Fruit fly (Drosophila melanogaster) whole organism, prepupa: ENCODE results near the gene RpS19b.

ENCODE experiments used
- Blimp-1 ChIP-seq: fragments of 200-800 bp; sonication (Bioruptor generic); optimal IDR thresholded peaks from 3 replicates; lab custom pipeline; 2017; ENCODE audit warnings: missing biosample characterization, missing genetic modification characterization, mild to moderate bottlenecking, moderate library complexity, missing genetic modification reagents
- CG10631 ChIP-seq: fragments of 200-800 bp; sonication (Bioruptor generic); optimal IDR thresholded peaks from 2 replicates; lab custom pipeline; 2016; ENCODE audit warnings: missing biosample characterization, missing genetic modification characterization
- CG10669 ChIP-seq: fragments of 200-800 bp; sonication (Bioruptor generic); optimal IDR thresholded peaks from 3 replicates; lab custom pipeline; 2018; ENCODE audit warnings: missing biosample characterization, mild to moderate bottlenecking, missing genetic modification characterization, moderate library complexity
- CG11762 ChIP-seq: fragments of 200-800 bp; sonication (Bioruptor generic); optimal IDR thresholded peaks from 3 replicates; lab custom pipeline; 2016; ENCODE audit warnings: missing biosample characterization, missing genetic modification characterization; ENCODE audit not compliant: insufficient read depth
- CG11902 ChIP-seq: fragments of 200-800 bp; sonication (Bioruptor generic); optimal IDR thresholded peaks from 3 replicates; lab custom pipeline; 2016; ENCODE audit warnings: missing biosample characterization, missing genetic modification characterization
- CG15336 ChIP-seq: fragments of 200-800 bp; sonication (Bioruptor generic); IDR thresholded peaks from 2 replicates; pipeline ENCODE4 v1.3.6; 2022; ENCODE audit warnings: missing biosample characterization, missing genetic modification characterization
- CG1621 ChIP-seq: fragments of 200-800 bp; sonication (Bioruptor generic); optimal IDR thresholded peaks from 3 replicates; lab custom pipeline; 2018; ENCODE audit warnings: missing biosample characterization, mild to moderate bottlenecking, missing genetic modification characterization
- CG16779 ChIP-seq: fragments of 200-800 bp; sonication (Bioruptor generic); optimal IDR thresholded peaks from 3 replicates; lab custom pipeline; 2017; ENCODE audit warnings: missing biosample characterization, mild to moderate bottlenecking, missing genetic modification characterization
- CG3032 ChIP-seq: fragments of 200-800 bp; optimal IDR thresholded peaks from 2 replicates; lab custom pipeline; 2019; ENCODE audit warnings: missing biosample characterization, mild to moderate bottlenecking, missing genetic modification characterization, moderate library complexity
- CG32006 ChIP-seq: fragments of 200-800 bp; sonication (Bioruptor generic); optimal IDR thresholded peaks from 3 replicates; lab custom pipeline; 2017; ENCODE audit warnings: missing biosample characterization, mild to moderate bottlenecking, missing genetic modification characterization
- CG4318 ChIP-seq: fragments of 200-800 bp; sonication (Bioruptor generic); optimal IDR thresholded peaks from 3 replicates; lab custom pipeline; 2017; ENCODE audit warnings: missing biosample characterization, mild to moderate bottlenecking, missing genetic modification characterization
- CG6163 ChIP-seq: fragments of 200-800 bp; sonication (Bioruptor generic); IDR thresholded peaks from 3 replicates; pipeline ENCODE4 v1.3.6; 2022; ENCODE audit warnings: missing biosample characterization, missing genetic modification characterization
- CG6792 ChIP-seq: fragments of 200-800 bp; sonication (Bioruptor generic); optimal IDR thresholded peaks from 3 replicates; lab custom pipeline; 2016; ENCODE audit warnings: missing biosample characterization, missing genetic modification characterization
- CG6808 ChIP-seq: fragments of 200-800 bp; sonication (Bioruptor generic); optimal IDR thresholded peaks from 3 replicates; lab custom pipeline; 2017; ENCODE audit warnings: missing biosample characterization, missing genetic modification characterization, mild to moderate bottlenecking, moderate library complexity, missing genetic modification reagents
- CG6854 ChIP-seq: fragments of 200-800 bp; sonication (Bioruptor generic); optimal IDR thresholded peaks from 2 replicates; lab custom pipeline; 2017; ENCODE audit warnings: missing biosample characterization, mild to moderate bottlenecking, missing genetic modification characterization
- CG8119 ChIP-seq: fragments of 200-800 bp; sonication (Bioruptor generic); IDR thresholded peaks from 3 replicates; pipeline ENCODE4 v1.3.6; 2022; ENCODE audit warnings: missing biosample characterization, missing genetic modification characterization
- Eip75B ChIP-seq: fragments of 200-800 bp; sonication (Bioruptor generic); optimal IDR thresholded peaks from 3 replicates; lab custom pipeline; 2016; ENCODE audit warnings: missing biosample characterization, missing genetic modification characterization
- Eip78C ChIP-seq: fragments of 200-800 bp; sonication (Bioruptor generic); peaks from one replicate; lab custom pipeline; 2016; ENCODE audit warnings: missing biosample characterization, missing genetic modification characterization
- Eip93F ChIP-seq: fragments of 200-800 bp; sonication (Bioruptor generic); optimal IDR thresholded peaks from 2 replicates; lab custom pipeline; 2016; ENCODE audit warnings: missing biosample characterization, mild to moderate bottlenecking, missing genetic modification characterization
- Ets21C ChIP-seq: fragments of 200-800 bp; sonication (Bioruptor generic); optimal IDR thresholded peaks from 3 replicates; lab custom pipeline; 2016; ENCODE audit warnings: missing biosample characterization, missing genetic modification characterization
- Hr38 ChIP-seq: sonication (Bioruptor generic); optimal IDR thresholded peaks from 2 replicates; lab custom pipeline; 2016; ENCODE audit warnings: missing biosample characterization, missing genetic modification characterization
- Hr39 ChIP-seq: fragments of 200-800 bp; sonication (Bioruptor generic); optimal IDR thresholded peaks from 2 replicates; lab custom pipeline; 2016; ENCODE audit warnings: missing biosample characterization, missing genetic modification characterization
- OdsH ChIP-seq: fragments of 200-800 bp; sonication (Bioruptor generic); optimal IDR thresholded peaks from 3 replicates; lab custom pipeline; 2016; ENCODE audit warnings: missing biosample characterization, missing genetic modification characterization
- Sox102F ChIP-seq: fragments of 200-800 bp; sonication (Bioruptor generic); optimal IDR thresholded peaks from 2 replicates; lab custom pipeline; 2016; ENCODE audit warnings: missing biosample characterization, mild to moderate bottlenecking, missing genetic modification characterization
- Sox14 ChIP-seq: fragments of 200-800 bp; sonication (Bioruptor generic); optimal IDR thresholded peaks from 3 replicates; lab custom pipeline; 2016; ENCODE audit warnings: missing biosample characterization, missing genetic modification characterization
- Sox15 ChIP-seq: fragments of 200-800 bp; sonication (Bioruptor generic); optimal IDR thresholded peaks from 3 replicates; lab custom pipeline; 2016; ENCODE audit warnings: missing biosample characterization, missing genetic modification characterization
- achi ChIP-seq: fragments of 200-800 bp; sonication (Bioruptor generic); optimal IDR thresholded peaks from 3 replicates; lab custom pipeline; 2016; ENCODE audit warnings: missing biosample characterization, missing genetic modification characterization
- dac ChIP-seq: fragments of 200-800 bp; sonication (Bioruptor generic); optimal IDR thresholded peaks from 2 replicates; lab custom pipeline; 2017; ENCODE audit warnings: missing biosample characterization, mild to moderate bottlenecking, missing genetic modification characterization
- dsx ChIP-seq: fragments of 200-800 bp; optimal IDR thresholded peaks from 3 replicates; lab custom pipeline; 2019; ENCODE audit warnings: missing biosample characterization, mild to moderate bottlenecking, missing genetic modification characterization, moderate library complexity; ENCODE audit not compliant: poor library complexity, severe bottlenecking
- esn ChIP-seq: fragments of 200-800 bp; sonication (Bioruptor generic); optimal IDR thresholded peaks from 2 replicates; lab custom pipeline; 2016; ENCODE audit warnings: missing biosample characterization, mild to moderate bottlenecking, missing genetic modification characterization, moderate library complexity
- fd85E ChIP-seq: fragments of 200-800 bp; sonication (Bioruptor generic); optimal IDR thresholded peaks from 3 replicates; lab custom pipeline; 2016; ENCODE audit warnings: missing biosample characterization, missing genetic modification characterization
- fkh ChIP-seq: fragments of 200-800 bp; sonication (Bioruptor generic); optimal IDR thresholded peaks from 3 replicates; lab custom pipeline; 2017; ENCODE audit warnings: missing biosample characterization, mild to moderate bottlenecking, missing genetic modification characterization, moderate library complexity
- lz ChIP-seq: fragments of 200-800 bp; sonication (Bioruptor generic); optimal IDR thresholded peaks from 3 replicates; lab custom pipeline; 2016; ENCODE audit warnings: missing biosample characterization, missing genetic modification characterization
- net ChIP-seq: fragments of 200-800 bp; sonication (Bioruptor generic); optimal IDR thresholded peaks from 3 replicates; lab custom pipeline; 2016; ENCODE audit warnings: missing biosample characterization, missing genetic modification characterization
- spab ChIP-seq: fragments of 200-800 bp; sonication (Bioruptor generic); optimal IDR thresholded peaks from 2 replicates; lab custom pipeline; 2017; ENCODE audit warnings: missing biosample characterization, mild to moderate bottlenecking, missing genetic modification characterization, missing genetic modification reagents
- ss ChIP-seq, 2 experiments: fragments of 200-800 bp; sonication (Bioruptor generic); optimal IDR thresholded peaks; 2 replicates in 1 of 2; 3 replicates in 1 of 2; lab custom pipeline; 2017 to 2018; ENCODE audit warnings: mild to moderate bottlenecking in 2 of 2, missing biosample characterization in 2 of 2, missing genetic modification characterization in 2 of 2, moderate library complexity in 1 of 2
- topi ChIP-seq: fragments of 200-800 bp; sonication (Bioruptor generic); optimal IDR thresholded peaks from 3 replicates; lab custom pipeline; 2016; ENCODE audit warnings: missing biosample characterization, missing genetic modification characterization
- vri ChIP-seq: fragments of 200-800 bp; sonication (Bioruptor generic); optimal IDR thresholded peaks from 3 replicates; lab custom pipeline; 2016; ENCODE audit warnings: missing biosample characterization, mild to moderate bottlenecking, missing genetic modification characterization

The RpS19b gene

DNA sequence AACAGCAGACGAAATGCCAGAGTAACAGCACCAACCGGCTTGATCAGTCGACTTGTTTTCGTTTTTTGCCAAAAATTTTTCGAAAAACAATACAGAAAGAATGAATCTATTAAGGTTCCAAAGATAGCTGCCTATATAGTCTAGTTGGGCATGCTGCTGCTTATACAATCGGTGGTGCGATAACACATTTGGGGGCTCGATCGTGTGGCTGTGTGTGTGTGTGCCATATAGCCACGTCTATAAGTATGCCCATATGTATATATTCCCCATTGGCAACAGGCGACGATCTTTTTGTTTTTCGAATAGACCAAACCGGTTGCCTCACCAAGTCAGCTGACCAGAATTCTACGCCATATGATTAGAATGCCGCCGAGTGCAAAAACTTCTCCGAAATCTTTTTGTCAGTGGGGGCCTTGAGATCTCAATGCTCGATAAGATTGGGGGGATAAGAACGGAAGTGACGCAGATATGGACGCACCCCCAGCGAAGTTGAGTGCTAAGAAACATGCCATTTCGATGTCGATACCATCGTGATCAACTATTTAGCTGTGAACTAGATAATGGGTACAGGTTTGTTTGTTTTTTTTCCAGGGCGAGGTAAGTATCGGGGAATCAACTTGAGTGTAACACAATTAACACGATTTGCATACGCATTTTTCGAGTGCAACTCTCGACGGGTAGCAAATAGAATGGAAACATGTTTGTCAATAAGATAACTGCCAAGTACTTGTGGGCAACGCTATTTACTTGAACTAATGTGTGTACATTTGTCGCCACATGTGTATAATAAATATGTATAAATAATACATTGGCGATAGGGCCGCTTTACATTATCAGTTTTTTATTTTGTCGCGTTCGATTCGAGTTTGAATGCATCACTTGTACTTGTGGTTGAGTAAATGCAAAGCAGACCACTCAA lies 6.8 kb upstream of the RpS19b start (continued):
- no peak for TF ChIP-seq Eip75B (GFP tag; lab: Kevin White, UChicago)
- no peak for TF ChIP-seq dac (GFP tag; lab: Kevin White, UChicago)
- no peak for TF ChIP-seq CG6854 (GFP tag; lab: Kevin White, UChicago)
- TF ChIP-seq Hr38 (GFP tag; lab: Kevin White, UChicago): peak; percentile 35
- TF ChIP-seq CG6163 (GFP tag; lab: Robert Waterston, UW): 0 out of 3 replicates have a peak, but pooled peaks have one; percentile 7
- TF ChIP-seq Hr39 (GFP tag; lab: Kevin White, UChicago): no peak
- no peak for TF ChIP-seq Eip93F
- peak; percentile 17 for TF ChIP-seq OdsH (GFP tag; lab: Kevin White, UChicago)
- TF ChIP-seq Sox102F (GFP tag; lab: Kevin White, UChicago): no peak
- no peak for TF ChIP-seq CG1621 (tag; lab: Kevin White, UChicago)
- peak; percentile 38 for TF ChIP-seq CG32006 (GFP tag; lab: Kevin White, UChicago)
- TF ChIP-seq lz (GFP tag; lab: Kevin White, UChicago): no peak
- TF ChIP-seq CG6808 (GFP tag; lab: Kevin White, UChicago): no peak
- TF ChIP-seq fkh (GFP tag; lab: Kevin White, UChicago): peak; percentile 96
- no peak for TF ChIP-seq esn (GFP tag; lab: Kevin White, UChicago)
- TF ChIP-seq Sox14 (GFP tag; lab: Kevin White, UChicago): no peak
- TF ChIP-seq CG16779: peak; percentile 40
- TF ChIP-seq Eip78C (GFP tag; lab: Kevin White, UChicago): peak; percentile 61
- TF ChIP-seq dsx (GFP tag; lab: Kevin White, UChicago): no peak
- TF ChIP-seq net (GFP tag; lab: Kevin White, UChicago): peak; percentile 4
- no peak for TF ChIP-seq topi

DNA sequence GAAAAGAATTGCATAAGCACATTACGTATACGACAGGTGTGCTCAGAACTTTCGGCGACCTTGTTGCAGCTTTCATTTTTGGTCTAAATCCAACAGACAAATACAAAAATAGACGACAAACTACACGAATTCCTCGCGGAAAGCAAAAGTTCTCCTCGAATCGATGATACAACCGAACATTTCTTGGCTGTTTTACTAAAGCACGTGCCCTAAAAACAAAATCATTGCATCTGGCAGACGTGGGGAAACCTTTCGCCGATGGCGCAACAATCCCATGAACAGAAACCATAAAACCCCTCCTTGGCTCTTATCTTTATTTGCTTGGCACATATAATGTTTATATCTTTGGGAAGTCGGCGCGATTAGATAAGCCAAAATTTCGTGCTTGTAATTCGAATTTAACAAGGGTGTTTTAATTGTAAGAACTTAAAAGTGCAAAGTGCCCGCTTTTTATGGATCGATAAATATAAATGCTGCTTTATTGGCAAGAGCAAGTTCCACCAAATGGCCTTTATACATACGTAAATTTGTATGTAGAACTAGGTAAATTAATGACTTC lies 5.3 kb upstream of the RpS19b start:
- TF ChIP-seq vri (GFP tag; lab: Kevin White, UChicago) (peak; percentile 84), Eip78C (GFP tag; lab: Kevin White, UChicago) (peak; percentile 17), CG15336 (GFP tag; lab: Robert Waterston, UW) (0 out of 2 replicates have a peak, but pooled peaks have one; percentile 8), CG6792 (no peak), CG11762 (GFP tag; lab: Kevin White, UChicago) (no peak)

DNA sequence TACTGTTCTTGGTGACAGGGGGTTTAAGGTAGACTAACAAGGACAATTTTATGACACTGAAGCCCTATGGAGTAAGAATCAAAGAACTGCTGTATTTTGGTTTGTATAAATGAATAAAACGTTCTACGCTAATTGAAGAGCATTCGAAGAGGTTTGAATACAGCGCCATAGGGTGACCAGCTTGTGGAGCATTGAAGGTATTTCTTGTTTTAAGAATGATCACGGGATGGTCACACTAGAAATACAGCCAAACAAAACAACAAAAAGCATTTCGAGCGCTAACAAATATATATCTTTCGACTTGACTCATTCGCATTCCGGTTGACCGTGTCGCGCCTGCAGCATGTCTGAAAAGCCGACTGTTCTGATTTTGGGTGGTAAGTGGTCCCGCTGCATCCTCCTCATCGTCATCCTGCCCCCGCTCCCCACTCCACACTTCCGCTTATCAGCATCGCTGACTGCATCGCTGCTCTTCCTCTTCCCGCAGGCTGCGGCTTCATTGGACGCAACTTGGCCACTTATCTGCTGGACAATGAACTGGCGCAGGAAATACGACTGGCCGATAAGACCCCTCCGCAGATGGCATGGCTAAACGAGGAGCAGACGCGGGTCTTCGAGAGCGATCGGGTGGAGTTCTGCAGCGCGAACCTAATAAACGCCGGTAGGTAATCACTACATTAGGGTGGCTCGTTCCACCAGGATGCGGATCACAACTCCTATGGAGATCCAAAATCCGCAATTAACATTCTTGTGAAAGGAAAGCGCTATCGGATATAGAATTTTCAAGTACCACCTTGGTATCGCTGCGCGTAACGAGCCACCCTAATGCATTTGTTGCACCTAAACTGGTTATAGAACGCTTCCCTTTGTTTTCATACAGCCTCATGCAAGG lies 600 bp upstream of the RpS19b start, which contains the start of gene CG5854:
TSS of gene CG5854 (plus strand) at position 229 of the 892 bp plus-strand sequence.
- TF ChIP-seq CG16779 (peak; percentile 96), achi (GFP tag; lab: Kevin White, UChicago) (peak; percentile 98), Eip78C (GFP tag; lab: Kevin White, UChicago) (peak; percentile 99), CG11902 (GFP tag; lab: Kevin White, UChicago) (peak; percentile 88), CG6163 (GFP tag; lab: Robert Waterston, UW) (peak; percentile 99), esn (GFP tag; lab: Kevin White, UChicago) (peak; percentile 97), Hr39 (GFP tag; lab: Kevin White, UChicago) (peak; percentile 97), CG10631 (GFP tag; lab: Kevin White, UChicago) (peak; percentile 96), fkh (GFP tag; lab: Kevin White, UChicago) (no peak), CG1621 (tag; lab: Kevin White, UChicago) (peak; percentile 97), Hr38 (GFP tag; lab: Kevin White, UChicago) (peak; percentile 84), CG10669 (GFP tag; lab: Kevin White, UChicago) (peak; percentile 93), CG32006 (GFP tag; lab: Kevin White, UChicago) (peak; percentile 96), CG6808 (GFP tag; lab: Kevin White, UChicago) (peak; percentile 94), topi (peak; percentile 96), fd85E (GFP tag; lab: Kevin White, UChicago) (no peak), CG3032 (tag; lab: Kevin White, UChicago) (peak; percentile 92), spab (GFP tag; lab: Kevin White, UChicago) (peak; percentile 97), dac (GFP tag; lab: Kevin White, UChicago) (peak; percentile 94), CG4318 (peak; percentile 92), Blimp-1 (peak; percentile 72), Sox102F (GFP tag; lab: Kevin White, UChicago) (peak; percentile 97), Ets21C (GFP tag; lab: Kevin White, UChicago) (peak; percentile 94), CG11762 (GFP tag; lab: Kevin White, UChicago) (peak; percentile 96), CG8119 (peak; percentile 97), ss (GFP tag; optimal IDR thresholded peaks at IDR 0.05; lab: Kevin White, UChicago) (peak; percentile 94 to 96), Eip93F (no peak), Sox15 (peak; percentile 94), dsx (GFP tag; lab: Kevin White, UChicago) (peak; percentile 93)
